Worm (Caenorhabditis elegans) whole organism, L2 larva: Measurements from ENCODE around the gene ZK836.3.

ENCODE experiments used
- egl-27 ChIP-seq: sonication (generic microtip); optimal IDR thresholded peaks from 3 replicates; lab custom pipeline; 2017; ENCODE audit warnings: missing biosample characterization, missing genetic modification reagents, missing genetic modification characterization
- fos-1 ChIP-seq: fragments of 150-350 bp; optimal IDR thresholded peaks from 2 replicates; lab custom pipeline; 2014; ENCODE audit warnings: missing biosample characterization, missing genetic modification characterization
- mab-5 ChIP-seq: fragments of 150-350 bp; optimal IDR thresholded peaks from 2 replicates; lab custom pipeline; 2014; ENCODE audit warnings: missing biosample characterization, missing genetic modification characterization
- mbf-1 ChIP-seq: sonication (generic microtip); optimal IDR thresholded peaks from 2 replicates; lab custom pipeline; 2017; ENCODE audit warnings: missing biosample characterization, missing genetic modification characterization
- mdl-1 ChIP-seq, 2 experiments: fragments of 150-350 bp in 1 of 2; sonication (generic microtip) in 1 of 2; optimal IDR thresholded peaks; 2 replicates each; lab custom pipeline; 2017; ENCODE audit warnings: missing biosample characterization in 2 of 2, missing genetic modification characterization in 2 of 2

DNA sequence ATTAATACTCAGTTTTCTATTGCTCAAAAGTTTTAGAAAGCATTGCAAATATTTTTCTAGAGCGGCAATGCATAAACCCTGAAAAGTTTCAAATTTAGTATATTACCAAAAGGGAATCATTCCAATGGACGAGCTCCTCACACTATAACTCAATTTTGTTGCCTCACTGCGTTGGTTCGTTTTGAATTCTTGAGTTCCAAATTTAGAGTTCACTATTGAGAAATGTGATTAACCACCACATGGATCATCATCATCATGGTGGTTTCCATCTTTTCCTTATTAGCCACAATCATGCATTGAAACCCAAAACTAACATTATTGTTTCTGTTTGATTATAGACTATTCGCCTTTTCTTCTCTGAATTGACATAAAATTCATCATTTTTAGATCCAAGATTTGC is 14.2 kb upstream of the ZK836.3 start:
- TF ChIP-seq mdl-1 (tag; optimal IDR thresholded peaks at IDR 0.05; lab: Kevin White, UChicago) (no peak), mbf-1 (no peak), egl-27 (tag; lab: Kevin White, UChicago) (no peak), fos-1 (tag; lab: Kevin White, UChicago) (no peak), mab-5 (tag; lab: Kevin White, UChicago) (no peak)
